Fruit fly (Drosophila melanogaster) whole organism, wandering third instar larva: Measurements from ENCODE around the gene Sgs8.

Experiments
- Abd-B ChIP-seq: fragments of >200 bp; optimal IDR thresholded peaks from 2 replicates; lab custom pipeline; 2017; ENCODE audit warnings: missing biosample characterization, missing genetic modification characterization
- CG32264 ChIP-seq: fragments of 200-800 bp; sonication (Bioruptor generic); optimal IDR thresholded peaks from 2 replicates; lab custom pipeline; 2016; ENCODE audit warnings: missing biosample characterization, missing genetic modification characterization
- CrebA ChIP-seq: fragments of 200-800 bp; sonication (Bioruptor generic); optimal IDR thresholded peaks from 2 replicates; lab custom pipeline; 2016; ENCODE audit warnings: missing biosample characterization, mild to moderate bottlenecking, missing genetic modification characterization, borderline replicate concordance
- Dfd ChIP-seq: fragments of >200 bp; optimal IDR thresholded peaks from 2 replicates; lab custom pipeline; 2017; ENCODE audit warnings: missing biosample characterization, missing genetic modification characterization
- Dif ChIP-seq: fragments of 200-275, 200-300 bp; sonication (Bioruptor generic); optimal IDR thresholded peaks from 2 replicates; lab custom pipeline; 2018; ENCODE audit warnings: missing biosample characterization, missing genetic modification characterization; ENCODE audit not compliant: partially characterized antibody
- HLH106 ChIP-seq: fragments of 200-800 bp; optimal IDR thresholded peaks from 3 replicates; lab custom pipeline; 2019; ENCODE audit warnings: missing biosample characterization, mild to moderate bottlenecking, missing genetic modification characterization, moderate library complexity
- Hnf4 ChIP-seq: fragments of 200-800 bp; sonication (Bioruptor generic); optimal IDR thresholded peaks from 2 replicates; lab custom pipeline; 2016; ENCODE audit warnings: missing biosample characterization, mild to moderate bottlenecking, missing genetic modification characterization
- Hr78 ChIP-seq: fragments of >200 bp; optimal IDR thresholded peaks from 2 replicates; lab custom pipeline; 2017; ENCODE audit warnings: missing biosample characterization, missing genetic modification characterization
- Hr83 ChIP-seq: fragments of 200-300 bp; sonication (Bioruptor generic); optimal IDR thresholded peaks from 2 replicates; lab custom pipeline; 2016; ENCODE audit warnings: missing biosample characterization, mild to moderate bottlenecking, missing genetic modification characterization, moderate library complexity; ENCODE audit not compliant: poor library complexity, severe bottlenecking
- Jra ChIP-seq: sonication (Bioruptor generic); optimal IDR thresholded peaks from 2 replicates; lab custom pipeline; 2016; ENCODE audit warnings: missing biosample characterization, missing genetic modification characterization
- Mio ChIP-seq: sonication (Bioruptor generic); optimal IDR thresholded peaks from 2 replicates; lab custom pipeline; 2016; ENCODE audit warnings: missing biosample characterization, missing genetic modification characterization
- Myc ChIP-seq: fragments of >200 bp; optimal IDR thresholded peaks from 2 replicates; lab custom pipeline; 2017
- OdsH ChIP-seq: fragments of 200-800 bp; sonication (Bioruptor generic); optimal IDR thresholded peaks from 2 replicates; lab custom pipeline; 2016; ENCODE audit warnings: missing biosample characterization, mild to moderate bottlenecking, missing genetic modification characterization
- Rel ChIP-seq, 2 experiments: fragments of 200-800 bp; sonication (Bioruptor generic) in 1 of 2; optimal IDR thresholded peaks; 2 replicates in 1 of 2; 3 replicates in 1 of 2; lab custom pipeline; 2016 to 2019; ENCODE audit warnings: mild to moderate bottlenecking in 2 of 2, missing biosample characterization in 2 of 2, missing genetic modification characterization in 2 of 2, moderate library complexity in 1 of 2
- Sp1 ChIP-seq: fragments of 200-800 bp; sonication (Bioruptor generic); optimal IDR thresholded peaks from 3 replicates; lab custom pipeline; 2019; ENCODE audit warnings: missing biosample characterization, mild to moderate bottlenecking, missing genetic modification characterization, moderate library complexity
- br ChIP-seq: fragments of 200-800 bp; sonication (Bioruptor generic); optimal IDR thresholded peaks from 2 replicates; lab custom pipeline; 2016; ENCODE audit warnings: missing biosample characterization, missing genetic modification characterization
- brk ChIP-seq: fragments of 200-800 bp; sonication (Bioruptor generic); optimal IDR thresholded peaks from 2 replicates; lab custom pipeline; 2016; ENCODE audit warnings: missing biosample characterization, mild to moderate bottlenecking, missing genetic modification characterization
- dl ChIP-seq, 2 experiments: fragments of 175-275, 200-275 bp in 1 of 2; fragments of 200-275 bp in 1 of 2; sonication (Bioruptor generic); optimal IDR thresholded peaks; lab custom pipeline; 2018; ENCODE audit warnings: mild to moderate bottlenecking in 2 of 2, missing biosample characterization in 2 of 2, missing genetic modification characterization in 2 of 2, moderate library complexity in 2 of 2; ENCODE audit not compliant: partially characterized antibody in 2 of 2, insufficient read depth in 1 of 2
- dmrt93B ChIP-seq: fragments of 200-800 bp; sonication (Bioruptor generic); optimal IDR thresholded peaks from 2 replicates; lab custom pipeline; 2018; ENCODE audit warnings: missing biosample characterization, mild to moderate bottlenecking, missing genetic modification characterization
- dsf ChIP-seq: sonication (Bioruptor generic); optimal IDR thresholded peaks from 2 replicates; lab custom pipeline; 2016; ENCODE audit warnings: missing biosample characterization, missing genetic modification characterization, borderline replicate concordance
- ey ChIP-seq: fragments of 200-800 bp; sonication (Bioruptor generic); optimal IDR thresholded peaks from 2 replicates; lab custom pipeline; 2016; ENCODE audit warnings: missing biosample characterization, missing genetic modification characterization
- foxo ChIP-seq, 2 experiments: fragments of 200-800 bp; sonication (Bioruptor generic); optimal IDR thresholded peaks; 2 replicates in 1 of 2; 3 replicates in 1 of 2; lab custom pipeline; 2016 to 2017; ENCODE audit warnings: missing biosample characterization in 2 of 2, missing genetic modification characterization in 2 of 2
- fru ChIP-seq: fragments of 200-800 bp; sonication (Bioruptor generic); optimal IDR thresholded peaks from 3 replicates; lab custom pipeline; 2016; ENCODE audit warnings: missing biosample characterization, mild to moderate bottlenecking, missing genetic modification characterization
- h ChIP-seq: fragments of 200-800 bp; sonication (Bioruptor generic); optimal IDR thresholded peaks from 3 replicates; lab custom pipeline; 2016; ENCODE audit warnings: missing biosample characterization, mild to moderate bottlenecking, missing genetic modification characterization
- jim ChIP-seq: fragments of 175-275, 200-325 bp; sonication (Bioruptor generic); optimal IDR thresholded peaks from 2 replicates; lab custom pipeline; 2016; ENCODE audit warnings: missing biosample characterization, mild to moderate bottlenecking, missing genetic modification characterization
- lola ChIP-seq: fragments of >200 bp; optimal IDR thresholded peaks from 2 replicates; lab custom pipeline; 2017; ENCODE audit warnings: missing biosample characterization, missing genetic modification characterization
- pan ChIP-seq: fragments of >200 bp; optimal IDR thresholded peaks from 2 replicates; lab custom pipeline; 2017
- rgr ChIP-seq: fragments of 200-800 bp; sonication (Bioruptor generic); optimal IDR thresholded peaks from 3 replicates; lab custom pipeline; 2016; ENCODE audit warnings: missing biosample characterization, mild to moderate bottlenecking, missing genetic modification characterization
- sage ChIP-seq: fragments of 200-800 bp; sonication (Bioruptor generic); optimal IDR thresholded peaks from 2 replicates; lab custom pipeline; 2016; ENCODE audit warnings: missing biosample characterization, mild to moderate bottlenecking, missing genetic modification characterization
- sv ChIP-seq: fragments of 200-800 bp; sonication (Bioruptor generic); optimal IDR thresholded peaks from 3 replicates; lab custom pipeline; 2016; ENCODE audit warnings: missing biosample characterization, missing genetic modification characterization
- tai ChIP-seq: sonication (Bioruptor generic); optimal IDR thresholded peaks from 2 replicates; lab custom pipeline; 2016; ENCODE audit warnings: missing biosample characterization, missing genetic modification characterization
- usp ChIP-seq: fragments of >200 bp; optimal IDR thresholded peaks from 2 replicates; lab custom pipeline; 2017; ENCODE audit warnings: missing biosample characterization, missing genetic modification characterization
- woc ChIP-seq: sonication (Bioruptor generic); optimal IDR thresholded peaks from 2 replicates; lab custom pipeline; 2016; ENCODE audit warnings: missing biosample characterization, mild to moderate bottlenecking, missing genetic modification characterization

Sgs8 gene

DNA sequence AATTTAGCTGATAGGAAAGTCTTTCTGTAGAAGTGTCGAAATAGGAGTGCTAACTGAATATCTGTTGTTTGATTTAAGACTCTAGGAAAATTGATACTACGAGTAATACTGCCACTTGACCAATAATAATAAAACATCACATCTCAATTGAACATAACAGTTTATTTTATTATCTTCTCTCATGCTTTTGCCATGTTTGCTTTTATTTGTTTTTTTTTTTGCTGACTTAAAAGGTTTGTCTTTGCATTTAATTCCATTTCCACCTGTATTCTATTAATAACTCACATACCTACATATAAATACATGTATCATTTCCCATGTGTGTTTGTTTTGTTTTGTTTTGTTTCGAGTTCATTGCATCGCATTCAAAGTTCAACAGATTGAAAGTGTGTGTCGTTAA lies 13.4 kb upstream of the Sgs8 start, which contains the start of the genes CG11714 and Fuca:
CG11714 (minus strand) TSS at position 101 of the 400 bp plus-strand sequence.
Fuca (minus strand) TSS at position 101 of the 400 bp plus-strand sequence.
- TF ChIP-seq sv (no peak), dmrt93B (GFP tag; lab: Kevin White, UChicago) (no peak), fru (GFP tag; lab: Kevin White, UChicago) (no peak), Dif (GFP tag; lab: Kevin White, UChicago) (no peak), CG32264 (GFP tag; lab: Kevin White, UChicago) (no peak), lola (GFP tag; lab: Kevin White, UChicago) (no peak), Jra (GFP tag; lab: Kevin White, UChicago) (no peak), Hr83 (GFP tag; lab: Kevin White, UChicago) (no peak), dl (GFP tag; optimal IDR thresholded peaks at IDR 0.05; lab: Kevin White, UChicago; ENCODE audit: insufficient read depth in 1 of 2, partially characterized antibody in 2 of 2) (no peak), usp (GFP tag; lab: Kevin White, UChicago) (no peak), Sp1 (GFP tag; lab: Kevin White, UChicago) (no peak)

DNA sequence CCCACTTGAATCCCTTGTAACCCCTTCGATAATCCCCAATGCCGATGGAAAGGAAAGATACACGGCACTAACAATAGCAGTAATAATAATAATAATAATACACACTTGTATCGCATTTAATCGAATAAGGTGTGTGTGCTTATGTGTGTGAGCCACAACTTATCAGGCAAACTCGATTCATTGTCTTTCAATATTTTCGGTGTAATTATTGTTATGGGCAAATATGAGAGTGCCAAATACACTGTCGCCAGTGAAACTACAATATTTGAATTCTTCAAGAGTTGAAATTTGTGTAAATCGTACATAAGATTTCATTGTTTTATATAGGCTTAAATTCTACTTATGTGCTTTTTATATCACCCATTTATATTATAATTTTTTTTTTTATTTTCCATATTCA lies 7.0 kb upstream of the Sgs8 start:
- TF ChIP-seq br (GFP tag; lab: Kevin White, UChicago) = no peak
- TF ChIP-seq pan (lab: Kevin White, UChicago) = no peak
- TF ChIP-seq sage (GFP tag; lab: Kevin White, UChicago) = no peak
- TF ChIP-seq Abd-B (GFP tag; lab: Kevin White, UChicago) = no peak
- TF ChIP-seq HLH106 = no peak
- no peak for TF ChIP-seq jim
- no peak for TF ChIP-seq Dif (GFP tag; lab: Kevin White, UChicago)
- no peak for TF ChIP-seq Mio (GFP tag; lab: Kevin White, UChicago)
- no peak for TF ChIP-seq tai (GFP tag; lab: Kevin White, UChicago)
- no peak for TF ChIP-seq h (GFP tag; lab: Kevin White, UChicago)
- no peak for TF ChIP-seq rgr (GFP tag; lab: Kevin White, UChicago)
- TF ChIP-seq Hnf4 (GFP tag; lab: Kevin White, UChicago) = no peak

DNA sequence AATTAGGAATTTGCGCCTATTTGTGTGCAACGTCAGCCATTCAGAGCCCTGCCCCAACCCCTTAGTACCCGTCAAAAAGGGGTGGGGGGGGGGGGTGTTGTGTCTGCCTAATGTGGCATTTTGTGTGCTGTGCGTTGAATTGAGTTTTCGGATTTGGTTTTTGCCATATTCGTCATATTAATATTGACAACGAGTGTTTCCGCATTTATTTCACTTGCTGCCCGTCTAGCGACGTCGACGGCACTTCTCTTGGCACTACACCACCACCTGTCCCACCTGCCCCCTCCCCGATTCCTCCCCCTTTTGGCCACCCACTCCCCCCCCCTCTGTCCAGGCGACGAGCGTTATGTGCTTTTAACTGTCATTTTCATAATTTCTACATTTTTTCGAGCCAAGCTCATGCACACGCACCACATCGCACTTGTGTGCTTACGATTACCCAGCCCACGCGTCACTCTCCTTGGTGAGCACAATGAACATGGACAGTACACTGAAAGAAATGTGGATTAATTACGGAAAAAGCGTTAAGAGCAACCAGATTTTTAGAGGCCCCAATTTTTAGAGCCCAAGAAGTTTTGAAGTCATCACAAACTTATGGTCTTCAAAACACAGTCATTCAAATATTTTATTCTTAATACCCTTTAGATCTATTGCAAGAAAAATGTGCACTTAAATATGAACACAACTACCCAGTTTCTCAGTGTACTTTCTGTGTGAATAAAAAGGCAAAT lies 6.3 kb upstream of the Sgs8 start:
- peak in 1 of 2 experiments; percentile 37 for TF ChIP-seq foxo (GFP tag; optimal IDR thresholded peaks at IDR 0.05; lab: Kevin White, UChicago)
- TF ChIP-seq Dfd (GFP tag; lab: Kevin White, UChicago) = peak; percentile 65
- peak; percentile 32 for TF ChIP-seq fru (GFP tag; lab: Kevin White, UChicago)
- peak; percentile 25 for TF ChIP-seq br (GFP tag; lab: Kevin White, UChicago)
- TF ChIP-seq Dif (GFP tag; lab: Kevin White, UChicago) = no peak
- TF ChIP-seq h (GFP tag; lab: Kevin White, UChicago) = peak; percentile 49
- TF ChIP-seq brk (GFP tag; lab: Kevin White, UChicago) = no peak

DNA sequence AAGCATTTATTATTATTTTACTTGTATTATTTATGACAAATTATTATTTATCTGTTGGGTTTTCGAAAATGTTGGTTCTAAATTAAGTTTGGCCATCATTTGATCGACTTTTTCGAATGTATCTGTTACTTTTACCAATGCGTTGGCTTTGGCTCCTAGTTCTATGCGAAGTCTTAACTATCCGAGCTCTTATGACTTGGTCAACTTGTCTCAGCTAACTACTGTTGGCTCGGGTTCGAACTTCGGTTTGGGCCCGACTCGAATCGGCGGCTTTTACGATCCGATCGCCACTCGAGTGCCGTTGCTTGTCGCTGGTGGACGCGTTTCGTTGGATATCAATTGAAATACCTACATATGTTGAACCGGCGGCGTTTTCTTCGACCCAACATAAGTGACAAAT lies 4.2 kb upstream of the Sgs8 start, which contains the start of gene CG7512:
CG7512 (plus strand) TSS at position 301 of the 400 bp plus-strand sequence.
- TF ChIP-seq CrebA (GFP tag; lab: Kevin White, UChicago) (no peak), pan (lab: Kevin White, UChicago) (no peak), sv (no peak), Myc (lab: Kevin White, UChicago) (no peak), tai (GFP tag; lab: Kevin White, UChicago) (no peak), woc (GFP tag; lab: Kevin White, UChicago) (no peak), dsf (GFP tag; lab: Kevin White, UChicago) (no peak), Dfd (GFP tag; lab: Kevin White, UChicago) (no peak), jim (no peak), rgr (GFP tag; lab: Kevin White, UChicago) (no peak), Sp1 (GFP tag; lab: Kevin White, UChicago) (no peak), dmrt93B (GFP tag; lab: Kevin White, UChicago) (no peak), Mio (GFP tag; lab: Kevin White, UChicago) (no peak), Dif (GFP tag; lab: Kevin White, UChicago) (no peak), Rel (GFP tag; optimal IDR thresholded peaks at IDR 0.05; lab: Kevin White, UChicago) (no peak), Rel (tag; optimal IDR thresholded peaks at IDR 0.05; lab: Kevin White, UChicago) (no peak), Hr78 (GFP tag; lab: Kevin White, UChicago) (no peak), OdsH (no peak), ey (GFP tag; lab: Kevin White, UChicago) (no peak)
